Fruit fly (Drosophila melanogaster): ENCODE measurements around the gene RnpS1.
A peak's percentile ranks its signal among the peaks of the same experiment; 100 is the strongest.

- TF ChIP-seq cnc (optimal IDR thresholded peaks at IDR 0.05), result no peak
- peak; percentile 37 for TF ChIP-seq Crg-1 (GFP tag; optimal IDR thresholded peaks at IDR 0.05)
- TF ChIP-seq kay (GFP tag; ENCODE audit: borderline replicate concordance), result no peak
- peak; percentile 82 for TF ChIP-seq Mnt (GFP tag; optimal IDR thresholded peaks at IDR 0.05)
- peak; percentile 26 for TF ChIP-seq tj (GFP tag; optimal IDR thresholded peaks at IDR 0.05)
- TF ChIP-seq CG7045 (GFP tag; optimal IDR thresholded peaks at IDR 0.05), result peak; percentile 28
- TF ChIP-seq Clk (GFP tag; optimal IDR thresholded peaks at IDR 0.05), result no peak
- TF ChIP-seq bab1 (GFP tag; optimal IDR thresholded peaks at IDR 0.05), result peak; percentile 57
These were observed 11.6 kb downstream of the RnpS1 start, which contains the start of the genes CG9393 and Vps45 for dm6 chr3R:9563240-9563992.
